Fruit fly (Drosophila melanogaster): Measurements from ENCODE around the gene srp.

The srp gene

DNA sequence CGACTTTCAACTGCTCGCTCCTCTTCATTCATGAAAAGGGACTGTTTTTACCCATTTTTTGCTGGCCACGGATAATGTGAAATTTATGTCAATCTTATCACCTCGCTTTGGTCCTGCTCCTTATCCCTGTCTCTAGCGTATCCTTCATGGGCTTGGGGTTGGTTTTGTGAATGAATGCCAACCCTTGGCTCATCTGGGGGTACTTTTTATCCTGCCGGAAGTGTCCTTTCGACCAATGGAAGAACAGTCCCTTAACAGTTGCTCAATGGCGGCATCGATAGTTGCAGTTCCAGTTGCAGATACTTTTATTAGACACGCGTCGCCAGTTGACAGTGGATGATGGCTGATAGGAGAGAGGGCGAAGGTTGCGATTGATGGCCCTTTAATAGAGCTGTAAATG is 27.6 kb downstream of the srp start:
- TF ChIP-seq noc (tag; optimal IDR thresholded peaks at IDR 0.05), result no peak

DNA sequence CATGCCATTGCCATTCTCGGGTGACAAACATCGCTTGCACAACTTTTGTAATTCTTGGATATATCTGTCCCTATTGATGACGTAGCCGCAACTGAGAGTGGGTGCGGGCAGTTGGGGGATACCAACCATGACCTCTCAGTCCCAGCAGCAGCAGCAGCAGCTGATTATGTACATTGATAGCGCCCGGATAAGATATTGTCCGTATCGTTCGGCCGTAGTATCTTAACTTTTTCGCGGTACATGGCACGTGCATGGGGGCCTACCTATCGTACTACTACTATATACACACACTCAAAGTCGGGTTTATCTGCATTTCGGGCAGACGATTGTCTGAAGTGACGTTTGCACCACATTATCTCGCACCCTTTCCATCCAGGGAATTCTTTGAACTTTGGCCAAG is 28.6 kb downstream of the srp start:
- no peak for TF ChIP-seq noc (tag; optimal IDR thresholded peaks at IDR 0.05)

DNA sequence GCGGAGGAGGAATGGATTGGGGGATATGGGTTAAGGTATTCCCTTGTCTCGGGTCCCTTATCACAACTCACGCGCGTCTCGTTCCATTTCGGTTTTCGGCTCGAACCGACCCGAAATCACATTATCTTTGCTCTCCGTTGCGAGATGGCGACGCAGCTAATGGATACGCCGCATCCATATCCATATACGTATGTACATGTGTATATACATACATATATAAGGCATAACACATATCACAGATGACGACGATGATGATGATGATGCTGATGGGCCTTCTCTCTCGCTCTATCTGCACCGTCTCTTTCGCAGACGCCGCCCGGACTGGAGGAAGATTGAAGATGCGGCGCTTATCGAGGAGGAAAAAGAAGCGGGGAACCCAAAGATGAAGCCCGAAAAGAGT is 36.1 kb downstream of the srp start:
- TF ChIP-seq noc (tag; optimal IDR thresholded peaks at IDR 0.05), result no peak

DNA sequence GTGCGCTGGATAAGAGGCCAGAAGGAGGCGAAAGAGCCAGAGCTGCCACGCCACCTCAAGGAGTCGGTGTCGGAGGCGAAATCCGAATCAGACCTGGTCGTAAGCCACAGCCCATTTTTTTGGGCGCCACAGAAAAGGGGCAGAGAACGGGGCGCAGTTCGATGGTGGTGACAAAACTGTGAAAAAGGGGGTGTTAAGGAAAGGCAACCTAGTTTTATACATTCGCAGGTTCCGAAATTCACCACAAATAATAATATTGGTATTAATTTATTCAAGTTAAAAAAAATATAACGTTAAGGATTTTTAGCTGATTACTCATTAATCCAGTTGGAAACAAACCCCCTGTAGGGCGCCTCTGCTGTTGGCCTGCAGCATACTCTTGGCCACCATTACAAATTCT is 37.7 kb downstream of the srp start:
- TF ChIP-seq noc (tag; optimal IDR thresholded peaks at IDR 0.05), result no peak

DNA sequence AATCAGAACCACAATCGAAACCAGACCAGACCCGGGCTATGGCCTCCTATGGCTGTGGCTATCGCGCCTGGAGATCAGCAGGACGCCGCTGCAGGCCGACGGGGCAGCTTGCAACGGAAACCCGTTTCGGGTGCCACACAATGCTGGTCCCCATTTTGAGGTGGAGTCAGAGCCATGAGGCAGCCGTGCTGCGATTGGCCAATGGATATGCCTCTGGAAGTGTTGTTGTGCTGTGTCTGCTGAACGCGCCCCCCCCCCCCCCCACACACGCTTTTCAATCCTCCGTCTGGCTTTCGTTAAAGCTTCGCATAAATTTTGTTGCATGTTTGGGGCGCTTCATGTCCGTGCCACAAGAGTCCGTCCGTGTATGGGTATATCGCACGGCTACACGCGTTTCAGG is 38.2 kb downstream of the srp start:
- no peak for TF ChIP-seq noc (tag; optimal IDR thresholded peaks at IDR 0.05)

DNA sequence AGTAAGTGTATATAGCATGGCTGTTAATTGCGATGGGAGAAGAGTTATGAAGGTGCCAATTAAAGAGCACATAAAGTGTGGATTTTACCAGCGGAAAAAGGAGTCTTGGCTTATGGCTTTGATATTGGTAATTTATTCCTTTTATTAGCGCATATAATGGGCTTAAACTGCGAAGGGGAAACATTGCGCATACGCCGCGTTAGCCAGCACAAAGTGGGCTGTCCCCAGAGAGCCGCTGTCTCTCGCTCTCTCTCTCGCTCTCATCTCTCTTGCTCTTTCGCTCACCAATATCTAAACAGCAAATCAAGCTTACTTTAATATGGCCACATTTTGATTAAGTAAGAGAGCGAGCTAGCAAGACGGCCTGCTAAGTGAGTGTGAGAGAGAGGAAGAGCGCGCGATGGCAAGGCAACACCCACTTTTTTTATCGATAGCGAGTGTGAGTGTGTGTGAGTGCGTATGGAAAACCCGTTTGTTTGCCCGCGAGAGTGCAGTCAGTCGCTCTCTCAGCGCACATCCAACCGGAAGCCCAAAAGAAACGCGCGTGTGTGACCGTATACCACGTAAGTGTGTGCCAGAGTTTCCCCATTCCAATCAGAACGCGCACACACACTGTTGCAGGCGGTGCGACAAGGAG is 39.8 kb downstream of the srp start, which contains the start of gene pnr:
Gene pnr (plus strand): TSS at position 493 of the 637 bp plus-strand sequence.
- TF ChIP-seq noc (tag; optimal IDR thresholded peaks at IDR 0.05), result no peak

DNA sequence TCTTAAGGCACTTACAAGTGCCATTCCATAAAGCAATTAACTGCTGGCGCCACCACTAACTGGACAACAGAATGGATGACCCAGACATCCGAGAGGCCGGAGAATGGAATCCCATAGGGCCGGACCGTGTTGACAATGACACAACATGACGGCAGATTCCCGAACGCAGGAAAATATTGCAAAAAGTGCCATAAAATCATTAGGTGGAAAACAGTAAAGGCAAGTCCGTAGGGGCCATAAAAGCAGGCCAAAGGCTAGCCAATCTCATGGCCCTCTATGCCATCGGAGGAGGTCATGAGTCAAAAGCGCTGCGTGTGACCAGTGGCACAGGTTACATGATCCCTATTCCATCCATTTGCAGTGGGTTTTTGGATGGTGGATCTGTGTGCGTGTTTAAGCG is 42.7 kb downstream of the srp start:
- TF ChIP-seq noc (tag; optimal IDR thresholded peaks at IDR 0.05), result no peak

DNA sequence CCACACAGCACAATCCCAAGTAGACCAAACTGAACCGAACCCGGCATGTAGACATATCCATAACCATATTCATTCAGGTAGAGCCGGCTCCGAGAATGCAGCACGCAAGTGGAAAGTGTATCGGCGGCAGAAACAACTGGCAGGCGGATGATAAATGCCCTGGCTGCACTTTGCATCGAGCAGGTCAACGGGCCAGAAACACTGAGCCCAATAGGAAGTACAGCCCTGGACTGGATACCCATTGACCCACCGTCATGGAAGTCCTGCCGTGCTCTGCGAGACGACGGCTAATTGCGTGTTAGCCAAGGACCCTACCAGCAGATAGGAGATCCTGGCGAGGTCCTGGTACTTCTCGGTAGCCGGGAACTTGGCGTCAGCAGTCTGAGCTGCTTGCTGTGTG is 43.6 kb downstream of the srp start:
- TF ChIP-seq noc (tag; optimal IDR thresholded peaks at IDR 0.05), result no peak

DNA sequence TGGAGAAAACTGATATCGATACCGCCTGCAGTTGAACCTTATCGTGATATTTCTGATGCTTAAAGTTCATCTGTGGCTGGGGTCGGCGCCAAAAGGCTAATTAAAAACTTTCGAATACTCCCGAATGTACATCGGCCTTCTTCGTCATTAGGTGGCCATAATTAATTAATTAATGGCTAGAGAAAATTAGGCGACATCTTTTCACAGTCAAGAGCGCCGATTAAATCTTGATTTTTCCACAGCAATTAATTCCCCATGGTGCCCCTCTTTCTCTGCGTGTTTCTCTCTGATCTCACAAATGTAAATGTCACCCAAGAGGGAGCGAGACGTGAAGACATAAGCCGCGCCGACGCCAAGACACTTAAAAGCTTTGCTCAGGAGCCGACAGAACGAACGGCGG is 44.5 kb downstream of the srp start:
- no peak for TF ChIP-seq noc (tag; optimal IDR thresholded peaks at IDR 0.05)

DNA sequence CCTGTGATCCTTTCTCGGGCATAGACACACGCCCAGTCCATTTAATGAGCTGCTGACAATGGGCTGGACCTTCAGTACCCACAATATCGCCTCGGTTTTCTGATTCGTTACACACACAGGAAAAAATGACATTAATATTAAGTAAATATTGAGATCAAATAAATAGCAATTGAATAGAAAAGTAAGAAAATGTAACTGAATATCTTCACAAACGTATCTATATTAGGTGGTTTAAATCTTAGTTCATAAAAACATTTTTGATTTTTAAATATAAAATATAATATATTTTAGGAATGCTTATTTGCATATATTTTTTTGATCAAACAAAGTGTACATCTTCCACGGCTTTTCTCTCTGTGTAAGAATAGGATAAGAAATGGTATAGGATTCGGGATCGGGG is 47.8 kb downstream of the srp start:
- TF ChIP-seq noc (tag; optimal IDR thresholded peaks at IDR 0.05), result no peak

DNA sequence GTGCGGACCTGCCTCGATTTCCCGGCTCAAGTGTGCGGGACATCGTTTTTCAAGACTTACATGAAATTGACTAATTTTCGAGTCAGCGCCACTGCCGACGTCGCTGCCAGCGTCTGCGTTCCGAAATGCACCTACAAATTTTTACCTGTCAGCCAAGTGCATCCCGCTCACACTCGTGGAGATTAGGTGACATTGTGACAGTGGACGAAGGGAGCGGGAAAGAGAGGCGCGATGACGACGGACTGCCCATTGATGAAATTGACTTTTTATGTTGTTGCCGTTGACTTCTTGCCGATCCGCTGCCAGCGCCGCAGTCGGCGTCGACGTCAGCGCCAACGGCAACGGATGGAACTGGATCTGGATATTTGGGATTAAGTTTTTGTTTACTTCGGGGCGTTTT is 48.2 kb downstream of the srp start:
- no peak for TF ChIP-seq noc (tag; optimal IDR thresholded peaks at IDR 0.05)

DNA sequence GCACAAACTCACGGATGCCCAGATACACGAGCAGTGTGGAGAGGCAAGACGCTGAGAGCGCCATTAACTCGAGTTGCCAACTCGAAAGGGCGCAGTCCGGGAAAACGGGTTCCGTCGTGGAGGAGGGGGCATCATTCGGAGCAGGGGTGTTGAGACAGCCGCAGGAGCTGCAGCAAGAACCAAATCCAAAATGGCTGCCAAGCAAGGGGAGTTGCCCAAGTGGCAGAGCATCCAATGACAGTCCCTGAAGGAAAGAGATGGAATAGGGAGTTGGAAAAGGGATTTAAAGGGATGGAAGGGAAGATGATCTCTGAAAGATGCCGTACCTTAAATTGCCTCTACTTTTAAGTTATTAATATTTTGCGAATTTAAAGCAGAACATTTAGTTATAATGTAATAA is 52.1 kb downstream of the srp start:
- no peak for TF ChIP-seq noc (tag; optimal IDR thresholded peaks at IDR 0.05)

DNA sequence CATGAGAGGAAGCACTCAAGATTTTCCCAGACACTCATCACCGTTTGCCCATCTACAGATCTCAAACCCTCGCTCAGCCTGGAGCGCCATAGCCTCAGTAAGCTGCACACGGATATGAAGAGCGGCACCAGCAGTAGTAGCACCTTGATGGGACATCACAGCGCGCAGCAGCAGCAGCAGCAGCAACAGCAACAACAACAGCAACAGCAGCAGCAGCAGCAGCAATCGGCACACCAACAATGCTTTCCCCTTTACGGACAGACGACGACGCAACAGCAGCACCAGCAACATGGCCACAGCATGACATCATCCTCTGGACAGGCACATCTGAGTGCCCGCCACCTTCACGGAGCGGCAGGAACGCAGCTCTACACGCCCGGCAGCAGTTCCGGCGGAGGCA is 53.6 kb downstream of the srp start:
- no peak for TF ChIP-seq noc (tag; optimal IDR thresholded peaks at IDR 0.05)

DNA sequence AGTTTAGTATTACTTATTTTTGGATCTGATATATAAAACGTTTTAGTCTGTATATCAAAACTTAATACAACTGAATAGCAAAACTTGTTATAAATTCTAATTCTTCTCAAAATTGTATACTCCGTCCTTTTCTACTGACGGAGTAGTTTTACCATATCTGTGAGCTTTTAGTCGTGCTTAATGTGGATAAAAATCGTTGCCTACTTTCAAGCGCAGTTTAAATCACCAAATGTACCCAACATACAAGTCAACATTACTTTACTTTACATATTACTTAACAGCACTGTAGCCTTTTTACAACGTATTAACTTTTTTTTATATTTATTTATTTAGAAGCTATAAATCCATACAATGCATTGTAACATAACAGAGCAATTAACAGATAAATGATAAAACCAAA is 55.0 kb downstream of the srp start:
- TF ChIP-seq noc (tag; optimal IDR thresholded peaks at IDR 0.05), result no peak

DNA sequence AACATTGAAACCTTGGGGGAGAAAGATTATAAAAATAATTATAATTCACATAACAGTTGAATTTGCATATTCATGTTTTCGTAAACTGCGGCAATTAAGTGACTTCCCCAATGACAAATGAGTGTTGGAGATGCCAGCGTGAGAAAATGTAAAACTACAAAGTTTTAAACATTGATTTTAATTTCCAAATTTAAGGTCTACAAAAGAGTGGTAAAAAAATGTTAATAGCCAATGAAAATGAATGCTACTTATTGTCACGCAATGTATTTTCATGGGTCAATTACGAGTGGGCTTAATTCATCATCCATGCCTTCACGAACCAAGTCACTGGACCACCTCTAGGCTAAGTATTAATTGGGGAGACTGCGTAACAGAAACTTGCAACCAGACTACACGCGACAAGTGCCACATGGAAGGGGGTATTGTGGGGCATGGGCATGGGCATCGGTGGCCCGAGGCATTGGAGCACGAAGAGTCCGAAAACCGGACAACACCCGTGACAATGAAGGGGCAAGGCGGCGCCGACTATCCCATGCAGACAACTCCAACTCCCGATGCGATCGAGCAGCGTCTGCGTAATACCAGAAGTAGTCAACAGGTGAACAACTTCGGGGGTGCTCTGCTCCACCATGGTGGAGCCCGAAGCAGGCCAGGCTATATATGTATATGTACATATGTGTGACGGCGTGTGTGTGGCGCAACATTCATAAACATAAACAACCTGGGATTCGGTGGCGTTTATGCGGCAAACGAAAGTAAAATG is 56.4 kb downstream of the srp start:
- no peak for TF ChIP-seq noc (tag; optimal IDR thresholded peaks at IDR 0.05)

DNA sequence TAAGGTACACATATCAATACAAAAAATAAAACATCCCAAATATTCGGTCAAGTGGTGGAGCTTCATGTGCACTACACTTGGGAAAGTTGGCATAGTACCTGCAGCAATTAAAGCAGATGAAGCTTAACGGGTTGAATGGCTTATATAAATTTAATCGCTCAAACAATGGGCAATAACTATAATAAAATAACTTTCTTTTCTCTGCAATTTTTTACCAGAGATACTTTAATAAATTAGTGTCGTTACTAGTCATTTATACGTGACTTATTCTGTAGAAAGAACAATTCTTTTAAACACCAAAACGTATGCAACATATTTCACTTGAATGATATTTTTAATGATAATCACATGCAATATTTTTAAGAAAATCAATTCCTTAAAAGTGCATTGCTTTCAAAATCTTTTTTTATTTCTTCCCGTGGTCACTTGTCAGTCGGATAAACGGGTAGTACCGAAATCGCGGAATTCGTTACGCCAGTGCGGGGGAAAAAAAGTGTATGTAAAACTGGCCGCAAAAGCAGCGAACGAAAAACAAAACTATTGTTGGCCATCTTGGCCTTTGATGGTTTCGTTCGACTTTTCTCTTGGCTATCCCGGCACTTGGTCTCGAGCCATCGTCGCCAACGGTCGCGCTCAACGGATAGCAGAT is 57.1 kb downstream of the srp start, which contains the start of gene Jhbp4:
Gene Jhbp4 (plus strand): TSS at position 599 of the 649 bp plus-strand sequence.
- no peak for TF ChIP-seq noc (tag; optimal IDR thresholded peaks at IDR 0.05)

DNA sequence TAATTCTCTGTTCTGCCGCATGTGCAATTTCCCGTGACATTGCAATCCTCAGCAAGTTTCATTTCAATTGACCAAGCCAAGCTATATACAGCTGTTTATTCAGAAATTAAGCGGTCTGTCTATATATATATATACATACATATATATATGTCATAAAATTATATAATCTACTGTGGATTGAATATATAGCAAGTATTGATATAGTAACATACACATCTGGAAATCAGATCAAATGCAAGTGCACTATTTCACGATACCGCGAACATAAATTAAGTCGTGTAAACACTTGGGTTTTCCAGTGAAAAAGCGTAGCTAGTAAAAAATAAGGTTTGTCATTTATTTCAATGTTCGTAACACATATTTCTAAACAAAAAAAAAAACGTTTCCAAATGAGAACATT is 60.1 kb downstream of the srp start, which contains the start of gene Jhbp5:
Gene Jhbp5 (minus strand): TSS at position 101 of the 400 bp plus-strand sequence.
- no peak for TF ChIP-seq noc (tag; optimal IDR thresholded peaks at IDR 0.05)
